Worm (Caenorhabditis elegans) whole organism, late embryonic: ENCODE measurements around the gene Y51H4A.24.
"Not testable (repeated sequence)": the region's sequence is repeated elsewhere in the genome, so short reads cannot be mapped to it uniquely, and the experiment has no call there.

ENCODE experiments used
- C08G9.2 ChIP-seq: sonication (generic microtip); optimal IDR thresholded peaks from 2 replicates; lab custom pipeline; 2016; ENCODE audit warnings: mild to moderate bottlenecking, missing genetic modification characterization, moderate library complexity, missing compliant biosample characterization
- K02D7.2 ChIP-seq: sonication (generic microtip); optimal IDR thresholded peaks from 2 replicates; lab custom pipeline; 2017; ENCODE audit warnings: mild to moderate bottlenecking, missing genetic modification characterization, missing compliant biosample characterization
- K09A11.1 ChIP-seq: sonication (generic microtip); optimal IDR thresholded peaks from 2 replicates; lab custom pipeline; 2017; ENCODE audit warnings: antibody characterized with exemption, mild to moderate bottlenecking, missing genetic modification characterization, missing compliant biosample characterization; ENCODE audit not compliant: insufficient read depth
- T23F11.4 ChIP-seq: fragments of 200-800 bp; sonication (Bioruptor generic); optimal IDR thresholded peaks from 2 replicates; lab custom pipeline; 2018; ENCODE audit warnings: mild to moderate bottlenecking, missing genetic modification characterization, missing compliant biosample characterization
- Y22D7AL.16 ChIP-seq: sonication (generic microtip); optimal IDR thresholded peaks from 2 replicates; lab custom pipeline; 2016; ENCODE audit warnings: missing genetic modification characterization, missing compliant biosample characterization
- ceh-14 ChIP-seq: sonication (generic microtip); optimal IDR thresholded peaks from 2 replicates; lab custom pipeline; 2016; ENCODE audit warnings: missing genotype, missing genetic modification characterization, missing compliant biosample characterization
- ceh-18 ChIP-seq: sonication (generic microtip); optimal IDR thresholded peaks from 2 replicates; lab custom pipeline; 2016; ENCODE audit warnings: missing genetic modification characterization, missing compliant biosample characterization
- ceh-22 ChIP-seq: sonication (generic microtip); optimal IDR thresholded peaks from 2 replicates; lab custom pipeline; 2017; ENCODE audit warnings: missing biosample characterization, missing genetic modification characterization
- ceh-30 ChIP-seq: fragments of 150-350 bp; optimal IDR thresholded peaks from 2 replicates; lab custom pipeline; 2014; ENCODE audit warnings: missing biosample characterization, missing genetic modification characterization
- ceh-31 ChIP-seq: sonication (generic microtip); optimal IDR thresholded peaks from 2 replicates; lab custom pipeline; 2016; ENCODE audit warnings: missing genetic modification characterization, missing compliant biosample characterization
- ceh-34 ChIP-seq: sonication (generic microtip); optimal IDR thresholded peaks from 2 replicates; lab custom pipeline; 2016; ENCODE audit warnings: mild to moderate bottlenecking, missing genetic modification characterization, missing compliant biosample characterization
- ceh-48 ChIP-seq: sonication (generic microtip); optimal IDR thresholded peaks from 2 replicates; lab custom pipeline; 2016; ENCODE audit warnings: missing genetic modification characterization, inconsistent platforms, missing compliant biosample characterization
- ceh-6 ChIP-seq: fragments of 200-800 bp; sonication (Bioruptor generic); optimal IDR thresholded peaks from 2 replicates; lab custom pipeline; 2018; ENCODE audit warnings: mild to moderate bottlenecking, missing genetic modification characterization, missing compliant biosample characterization
- ceh-9 ChIP-seq: sonication (generic microtip); optimal IDR thresholded peaks from 2 replicates; lab custom pipeline; 2016; ENCODE audit warnings: mild to moderate bottlenecking, missing genetic modification characterization, inconsistent platforms, missing compliant biosample characterization
- che-1 ChIP-seq: sonication (generic microtip); optimal IDR thresholded peaks from 2 replicates; lab custom pipeline; 2016; ENCODE audit warnings: mild to moderate bottlenecking, missing genetic modification characterization, missing compliant biosample characterization
- dve-1 ChIP-seq: sonication (generic microtip); optimal IDR thresholded peaks from 2 replicates; lab custom pipeline; 2017; ENCODE audit warnings: antibody characterized with exemption, mild to moderate bottlenecking, missing genetic modification characterization, missing compliant biosample characterization
- elt-2 ChIP-seq: sonication (generic microtip); optimal IDR thresholded peaks from 2 replicates; lab custom pipeline; 2016; ENCODE audit warnings: missing genetic modification reagents, missing genetic modification characterization, missing compliant biosample characterization
- fax-1 ChIP-seq: sonication (generic microtip); optimal IDR thresholded peaks from 2 replicates; lab custom pipeline; 2016; ENCODE audit warnings: missing genotype, missing genetic modification characterization, missing compliant biosample characterization
- fkh-10 ChIP-seq: fragments of 150-350 bp; optimal IDR thresholded peaks from 2 replicates; lab custom pipeline; 2014; ENCODE audit warnings: missing biosample characterization, missing genetic modification reagents, missing genetic modification characterization
- fkh-6 ChIP-seq: sonication (generic microtip); optimal IDR thresholded peaks from 2 replicates; lab custom pipeline; 2016; ENCODE audit warnings: missing genetic modification characterization, missing compliant biosample characterization
- gmeb-2 ChIP-seq: sonication (generic microtip); optimal IDR thresholded peaks from 2 replicates; lab custom pipeline; 2016; ENCODE audit warnings: missing genetic modification characterization, inconsistent platforms, missing compliant biosample characterization
- hlh-15 ChIP-seq: sonication (generic microtip); optimal IDR thresholded peaks from 2 replicates; lab custom pipeline; 2016; ENCODE audit warnings: missing genetic modification characterization, missing compliant biosample characterization
- hlh-6 ChIP-seq: sonication (generic microtip); optimal IDR thresholded peaks from 2 replicates; lab custom pipeline; 2016; ENCODE audit warnings: missing genotype, missing genetic modification characterization, missing compliant biosample characterization
- hlh-8 ChIP-seq: sonication (generic microtip); optimal IDR thresholded peaks from 2 replicates; lab custom pipeline; 2016; ENCODE audit warnings: missing genotype, missing genetic modification characterization, missing compliant biosample characterization
- lin-11 ChIP-seq: fragments of 200-800 bp; sonication (Bioruptor generic); optimal IDR thresholded peaks from 2 replicates; lab custom pipeline; 2018; ENCODE audit warnings: mild to moderate bottlenecking, missing genetic modification characterization, missing compliant biosample characterization
- madf-2 ChIP-seq: sonication (generic microtip); optimal IDR thresholded peaks from 2 replicates; lab custom pipeline; 2017; ENCODE audit warnings: missing genetic modification characterization, missing compliant biosample characterization
- nfya-1 ChIP-seq: sonication (generic microtip); optimal IDR thresholded peaks from 2 replicates; lab custom pipeline; 2017; ENCODE audit warnings: missing genetic modification characterization, mild to moderate bottlenecking, missing compliant biosample characterization, antibody characterized with exemption, moderate library complexity
- nhr-11 ChIP-seq: fragments of 150-350 bp; optimal IDR thresholded peaks from 2 replicates; lab custom pipeline; 2014; ENCODE audit warnings: missing biosample characterization, missing genetic modification characterization
- npax-4 ChIP-seq: sonication (generic microtip); optimal IDR thresholded peaks from 2 replicates; lab custom pipeline; 2016; ENCODE audit warnings: missing genetic modification characterization, missing compliant biosample characterization
- odd-2 ChIP-seq: sonication (generic microtip); optimal IDR thresholded peaks from 2 replicates; lab custom pipeline; 2017; ENCODE audit warnings: antibody characterized with exemption, mild to moderate bottlenecking, missing genetic modification characterization, missing compliant biosample characterization
- pag-3 ChIP-seq: sonication (generic microtip); optimal IDR thresholded peaks from 2 replicates; lab custom pipeline; 2016; ENCODE audit warnings: missing compliant biosample characterization, missing genetic modification characterization, borderline replicate concordance
- pha-2 ChIP-seq: sonication (generic microtip); optimal IDR thresholded peaks from 2 replicates; lab custom pipeline; 2017; ENCODE audit warnings: mild to moderate bottlenecking, missing genetic modification characterization, missing compliant biosample characterization
- pros-1 ChIP-seq: fragments of 150-350 bp; optimal IDR thresholded peaks from 2 replicates; lab custom pipeline; 2014; ENCODE audit warnings: missing biosample characterization, missing genetic modification reagents, missing genetic modification characterization
- sox-2 ChIP-seq: fragments of 200-800 bp; sonication (Bioruptor generic); IDR thresholded peaks from 2 replicates; pipeline ENCODE4 v1.3.6; 2022; ENCODE audit warnings: missing genetic modification reagents, missing genetic modification characterization, missing compliant biosample characterization
- syd-9 ChIP-seq: sonication (generic microtip); optimal IDR thresholded peaks from 2 replicates; lab custom pipeline; 2016; ENCODE audit warnings: mild to moderate bottlenecking, missing genetic modification characterization, moderate library complexity, missing compliant biosample characterization
- tbx-2 ChIP-seq: sonication (generic microtip); optimal IDR thresholded peaks from 2 replicates; lab custom pipeline; 2016; ENCODE audit warnings: missing genetic modification characterization, missing compliant biosample characterization
- unc-3 ChIP-seq, 2 experiments: fragments of 200-800 bp in 1 of 2; sonication (Bioruptor generic) in 1 of 2; sonication (generic microtip) in 1 of 2; conservative IDR thresholded peaks in 1 of 2; optimal IDR thresholded peaks in 1 of 2; 2 replicates each; pipeline versions ENCODE4 v1.3.6 to Lab custom; 2016 to 2022; ENCODE audit warnings: missing compliant biosample characterization in 2 of 2, missing genetic modification characterization in 2 of 2, missing genetic modification reagents in 1 of 2
- unc-55 ChIP-seq: sonication (generic microtip); optimal IDR thresholded peaks from 2 replicates; lab custom pipeline; 2017; ENCODE audit warnings: missing biosample characterization, missing genetic modification reagents, missing genetic modification characterization
- unc-86 ChIP-seq: sonication (generic microtip); optimal IDR thresholded peaks from 2 replicates; lab custom pipeline; 2016; ENCODE audit warnings: missing genetic modification characterization, missing compliant biosample characterization
- zip-5 ChIP-seq: sonication (generic microtip); optimal IDR thresholded peaks from 2 replicates; lab custom pipeline; 2016; ENCODE audit warnings: missing genetic modification characterization, missing compliant biosample characterization
- ztf-16 ChIP-seq: sonication (generic microtip); optimal IDR thresholded peaks from 2 replicates; lab custom pipeline; 2017; ENCODE audit warnings: missing genetic modification characterization, missing compliant biosample characterization

The Y51H4A.24 gene

DNA sequence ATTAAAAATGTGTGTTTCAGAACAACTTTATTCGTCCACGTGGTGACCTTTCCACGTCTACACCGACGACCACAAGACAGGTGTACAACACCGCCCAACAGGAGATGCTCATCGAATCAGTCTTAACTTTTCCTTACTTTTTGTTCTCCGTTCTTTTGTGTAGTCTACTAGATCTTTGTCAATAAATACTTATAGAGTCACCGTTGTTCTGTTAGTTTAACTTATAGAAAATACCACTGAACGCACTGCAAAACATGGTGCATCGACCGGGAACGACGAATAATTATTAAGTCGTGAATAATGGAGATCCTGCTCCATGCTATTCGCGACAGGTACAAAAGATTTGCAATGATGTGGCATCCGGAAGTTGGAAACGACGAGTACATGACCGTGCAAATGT is 18.1 kb downstream of the Y51H4A.24 start, which contains the start of gene Y51H4A.23:
Y51H4A.23 (plus strand) TSS at position 301 of the 400 bp plus-strand sequence.
- not testable (repeated sequence) for TF ChIP-seq fax-1 (tag; lab: Kevin White, UChicago); Y22D7AL.16; pag-3 (tag; lab: Kevin White, UChicago)

DNA sequence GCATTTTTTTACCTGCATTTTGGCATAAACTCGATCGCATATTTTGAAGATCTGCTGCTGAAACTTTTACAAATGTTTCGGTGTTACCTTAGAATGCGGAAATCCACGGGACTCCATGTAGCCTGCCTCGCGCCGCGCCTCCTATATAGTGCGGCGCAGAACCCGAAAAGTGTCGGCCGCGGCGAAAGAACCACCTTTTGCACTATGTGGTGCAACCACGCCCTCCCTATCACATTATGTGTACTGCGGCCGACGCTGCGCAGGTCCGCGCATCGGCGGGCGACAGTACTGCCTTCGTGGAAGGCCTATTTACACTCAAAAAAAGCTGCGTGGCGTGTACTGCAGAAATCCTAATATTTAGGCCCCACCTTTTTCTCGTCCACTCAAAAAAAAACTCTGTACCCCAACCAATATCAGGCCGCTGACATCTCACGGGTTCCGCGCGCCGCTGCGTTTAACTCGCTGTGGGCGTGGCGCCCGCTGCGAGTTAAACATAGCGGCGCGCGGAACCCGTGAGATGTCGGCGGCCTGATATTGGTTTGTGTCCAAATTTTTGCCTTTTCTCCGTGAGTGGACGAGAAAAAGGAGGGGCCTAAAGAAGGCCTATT is 18.6 kb downstream of the Y51H4A.24 start:
- TF ChIP-seq Y22D7AL.16 (no peak), fkh-10 (GFP tag; lab: Kevin White, UChicago) (no peak), odd-2 (no peak), zip-5 (tag; lab: Kevin White, UChicago) (no peak), ceh-48 (tag; lab: Kevin White, UChicago) (no peak), ceh-6 (GFP tag; lab: Kevin White, UChicago) (no peak), K09A11.1 (tag; lab: Kevin White, UChicago) (no peak), unc-55 (GFP tag; lab: Kevin White, UChicago) (no peak), lin-11 (tag; lab: Kevin White, UChicago) (no peak), pha-2 (no peak), nhr-11 (tag; lab: Kevin White, UChicago) (no peak), elt-2 (tag; lab: Kevin White, UChicago) (no peak), unc-86 (tag; lab: Kevin White, UChicago) (no peak), ceh-14 (no peak), ceh-30 (tag; lab: Kevin White, UChicago) (no peak)

DNA sequence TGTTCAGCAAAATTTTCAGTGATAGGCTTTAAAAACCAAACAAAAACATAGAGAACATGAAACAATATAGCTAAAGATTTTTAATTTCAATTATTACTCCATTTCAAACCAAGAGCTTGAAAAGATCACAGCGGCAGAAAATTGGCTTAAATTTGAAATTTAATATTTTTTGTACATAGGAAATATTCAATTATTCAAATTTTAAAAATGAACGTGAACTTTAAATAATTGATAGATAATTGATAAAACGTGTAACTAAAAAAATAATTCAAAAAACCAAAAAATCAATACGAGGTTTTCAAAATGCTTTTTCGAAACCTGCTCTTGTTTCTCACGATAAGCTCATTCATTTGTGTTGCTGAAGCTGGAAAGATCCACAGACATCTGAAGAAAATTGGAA is 20.3 kb downstream of the Y51H4A.24 start, which contains the start of gene Y51H4A.22:
Y51H4A.22 (plus strand) TSS at position 301 of the 400 bp plus-strand sequence.
- no peak for TF ChIP-seq sox-2 (GFP tag; lab: Robert Waterston, UW)
- no peak for TF ChIP-seq unc-3 (GFP tag; conservative IDR thresholded peaks at IDR 0.05; lab: Robert Waterston, UW)
- TF ChIP-seq unc-3 (tag; optimal IDR thresholded peaks at IDR 0.05; lab: Kevin White, UChicago), result no peak
- TF ChIP-seq nfya-1 (tag; lab: Kevin White, UChicago), result no peak
- TF ChIP-seq pros-1 (tag; lab: Kevin White, UChicago), result no peak
- TF ChIP-seq ceh-9, result no peak
- TF ChIP-seq elt-2 (tag; lab: Kevin White, UChicago), result no peak
- TF ChIP-seq hlh-8 (tag; lab: Kevin White, UChicago), result no peak
- TF ChIP-seq syd-9 (tag; lab: Kevin White, UChicago), result no peak
- TF ChIP-seq K02D7.2, result no peak
- no peak for TF ChIP-seq dve-1 (tag; lab: Kevin White, UChicago)
- TF ChIP-seq gmeb-2 (tag; lab: Kevin White, UChicago), result no peak
- TF ChIP-seq ztf-16 (tag; lab: Kevin White, UChicago), result no peak

DNA sequence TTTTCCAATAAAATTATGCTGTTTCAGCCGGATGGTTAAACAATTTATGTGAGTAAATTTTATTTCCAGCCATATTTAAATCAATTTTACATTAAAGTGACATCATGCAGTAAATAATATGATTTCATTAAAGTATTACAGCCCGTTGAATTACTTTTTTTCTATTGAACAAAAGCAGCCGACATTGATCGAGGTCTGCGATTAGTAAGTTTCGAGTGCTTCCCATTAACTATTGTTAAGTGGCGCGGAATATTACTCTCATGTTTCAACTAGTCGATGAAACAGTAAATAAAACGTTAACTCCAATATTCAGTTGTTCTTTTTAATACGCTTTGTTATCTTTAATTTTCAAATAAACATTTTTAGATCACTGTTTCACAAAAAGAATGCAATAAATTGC is 22.0 kb downstream of the Y51H4A.24 start:
- TF ChIP-seq ceh-31 (tag; lab: Kevin White, UChicago), result no peak
- TF ChIP-seq madf-2 (tag; lab: Kevin White, UChicago), result no peak

DNA sequence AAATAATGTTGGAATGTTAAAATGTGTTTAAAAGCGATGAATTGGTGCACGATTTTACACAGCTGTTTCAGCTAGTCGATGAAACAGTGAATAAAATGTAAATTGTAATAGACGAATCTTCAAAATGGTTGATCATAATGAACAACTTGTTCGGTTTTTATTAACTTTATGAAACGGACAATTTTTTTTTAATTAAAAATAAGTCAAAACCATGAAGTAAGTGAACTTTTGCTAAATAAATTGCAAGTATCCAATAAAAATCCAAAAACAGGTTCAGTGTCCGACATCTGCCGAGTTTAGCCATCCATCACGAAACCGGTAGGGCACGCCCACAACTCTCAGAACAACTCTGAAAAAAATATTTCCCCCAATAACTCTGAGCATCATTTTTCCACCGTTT is 30.4 kb downstream of the Y51H4A.24 start:
- TF ChIP-seq hlh-6 (tag; lab: Kevin White, UChicago) (no peak), unc-55 (GFP tag; lab: Kevin White, UChicago) (no peak), pag-3 (tag; lab: Kevin White, UChicago) (no peak), ceh-18 (tag; lab: Kevin White, UChicago) (no peak), ceh-34 (tag; lab: Kevin White, UChicago) (no peak), odd-2 (no peak), elt-2 (tag; lab: Kevin White, UChicago) (no peak), fkh-6 (tag; lab: Kevin White, UChicago) (no peak), tbx-2 (tag; lab: Kevin White, UChicago) (no peak), ceh-9 (no peak), nhr-11 (tag; lab: Kevin White, UChicago) (no peak), fax-1 (tag; lab: Kevin White, UChicago) (no peak), C08G9.2 (tag; lab: Kevin White, UChicago) (no peak), npax-4 (tag; lab: Kevin White, UChicago) (no peak), ceh-22 (no peak), T23F11.4 (no peak), madf-2 (tag; lab: Kevin White, UChicago) (no peak), che-1 (tag; lab: Kevin White, UChicago) (no peak), hlh-15 (no peak), K09A11.1 (tag; lab: Kevin White, UChicago) (no peak)
